Worm (Caenorhabditis elegans): Measurements from ENCODE around the gene B0035.3.
"Not testable (repeated sequence)": the region's sequence is repeated elsewhere in the genome, so short reads cannot be mapped to it uniquely, and the experiment has no call there.

The B0035.3 gene

DNA sequence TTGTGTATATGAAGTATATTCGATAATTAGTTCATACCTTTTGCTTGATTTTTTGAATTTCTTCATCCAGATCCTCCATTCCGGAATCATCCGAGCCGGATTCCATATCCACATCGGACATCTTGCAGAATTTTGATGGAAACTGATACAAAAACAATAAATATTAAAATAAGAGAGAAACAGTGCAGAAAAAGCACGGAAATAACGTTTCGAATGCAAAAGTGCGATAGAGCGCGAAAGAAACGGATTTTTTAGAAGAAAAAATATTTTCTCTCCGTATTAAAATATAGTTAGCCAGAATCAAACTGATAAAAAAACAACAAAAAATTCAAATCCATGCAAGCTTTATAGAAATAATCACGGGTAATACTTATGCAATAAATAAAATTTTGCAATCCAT lies 18.0 kb upstream of the B0035.3 start, which contains the start of gene sart-3:
Gene sart-3, minus strand, starts transcription at position 219 of the 400 bp plus-strand sequence.
- TF ChIP-seq ceh-22 (tag; optimal IDR thresholded peaks at IDR 0.05) (no peak), ceh-2 (tag; optimal IDR thresholded peaks at IDR 0.05) (no peak), C38D4.7 (GFP tag; optimal IDR thresholded peaks at IDR 0.05) (no peak), eyg-1 (tag; optimal IDR thresholded peaks at IDR 0.05) (no peak), unc-42 (tag; optimal IDR thresholded peaks at IDR 0.05) (no peak), ceh-19 (GFP tag; optimal IDR thresholded peaks at IDR 0.05) (no peak), nfya-1 (tag; optimal IDR thresholded peaks at IDR 0.05) (no peak), ztf-16 (tag; optimal IDR thresholded peaks at IDR 0.05) (no peak), K02D7.2 (tag; optimal IDR thresholded peaks at IDR 0.05) (no peak), hlh-13 (GFP tag; optimal IDR thresholded peaks at IDR 0.05) (no peak), T23F11.4 (GFP tag; optimal IDR thresholded peaks at IDR 0.05) (no peak), C08G9.2 (tag; optimal IDR thresholded peaks at IDR 0.05) (no peak), tbx-7 (tag; optimal IDR thresholded peaks at IDR 0.05) (no peak), pag-3 (tag; optimal IDR thresholded peaks at IDR 0.05; ENCODE audit: borderline replicate concordance) (no peak), npax-4 (tag; optimal IDR thresholded peaks at IDR 0.05) (no peak), mec-3 (tag; optimal IDR thresholded peaks at IDR 0.05; ENCODE audit: borderline replicate concordance) (no peak), ref-2 (tag; optimal IDR thresholded peaks at IDR 0.05) (no peak), ceh-31 (tag; optimal IDR thresholded peaks at IDR 0.05) (no peak)

DNA sequence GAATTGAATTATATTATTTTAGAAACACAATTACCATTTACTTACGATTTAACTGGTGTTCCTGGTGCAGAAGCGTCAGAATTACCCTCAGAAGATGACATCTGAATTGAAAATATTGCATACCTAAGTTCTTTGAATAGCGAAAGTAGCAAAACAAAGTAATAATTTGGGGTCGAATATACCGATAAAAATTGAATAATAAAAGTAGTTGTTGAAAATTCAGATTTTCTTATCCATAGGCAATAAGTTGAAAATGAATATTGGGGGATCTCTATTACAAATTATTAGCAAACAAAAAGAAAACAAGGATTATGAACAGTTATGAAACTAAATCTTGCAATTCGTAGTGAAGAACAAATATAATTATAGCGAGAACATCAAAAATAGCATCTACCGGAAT lies 14.5 kb upstream of the B0035.3 start, which contains the start of gene leo-1:
Gene leo-1, minus strand, starts transcription at position 101 of the 400 bp plus-strand sequence.
- TF ChIP-seq fax-1 (tag; optimal IDR thresholded peaks at IDR 0.05): no peak
- no peak for TF ChIP-seq ceh-30 (tag; optimal IDR thresholded peaks at IDR 0.05)
- no peak for TF ChIP-seq ceh-19 (GFP tag; optimal IDR thresholded peaks at IDR 0.05)
- TF ChIP-seq zip-5 (tag; optimal IDR thresholded peaks at IDR 0.05): no peak
- TF ChIP-seq sox-2 (GFP tag; IDR thresholded peaks at IDR 0.05): no peak
- TF ChIP-seq ceh-14 (tag; optimal IDR thresholded peaks at IDR 0.05): no peak
- no peak for TF ChIP-seq ref-2 (tag; optimal IDR thresholded peaks at IDR 0.05)
- no peak for TF ChIP-seq ceh-6 (GFP tag; optimal IDR thresholded peaks at IDR 0.05)
- no peak for TF ChIP-seq nhr-232 (tag; optimal IDR thresholded peaks at IDR 0.05)
- no peak for TF ChIP-seq fkh-6 (tag; optimal IDR thresholded peaks at IDR 0.05)
- TF ChIP-seq lin-11 (tag; optimal IDR thresholded peaks at IDR 0.05): no peak
- TF ChIP-seq ceh-18 (tag; optimal IDR thresholded peaks at IDR 0.05): no peak
- no peak for TF ChIP-seq npax-4 (tag; optimal IDR thresholded peaks at IDR 0.05)
- no peak for TF ChIP-seq unc-86 (tag; optimal IDR thresholded peaks at IDR 0.05)

DNA sequence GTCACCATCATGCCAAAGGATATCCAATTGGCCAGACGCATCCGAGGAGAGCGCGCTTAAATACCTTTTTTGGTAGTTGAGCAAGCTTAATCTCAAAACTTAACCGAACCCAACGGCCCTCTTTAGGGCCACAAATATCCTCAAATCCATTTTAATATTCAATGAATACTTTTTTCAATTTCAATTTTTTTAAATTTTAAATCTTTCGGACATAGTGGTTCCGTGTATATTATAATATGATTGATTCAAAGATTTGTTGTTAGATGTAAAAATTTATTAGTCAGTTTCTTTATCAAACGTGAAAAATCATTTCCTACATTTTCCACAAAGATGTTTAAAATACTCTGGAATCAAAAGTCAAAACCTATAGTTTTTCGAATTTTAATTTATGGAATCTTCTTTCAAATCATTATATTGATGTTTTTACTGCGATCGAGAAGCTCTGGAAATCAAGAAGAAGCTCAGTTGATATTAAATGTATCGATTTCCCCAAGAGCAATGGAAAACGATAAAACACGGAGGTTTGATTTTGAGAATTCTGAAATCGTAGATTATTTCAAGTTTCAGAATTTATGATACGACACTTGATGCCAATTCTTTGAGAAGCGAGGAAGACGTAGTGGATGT lies 12.3 kb upstream of the B0035.3 start, which contains the start of gene B0035.21:
Gene B0035.21, plus strand, starts transcription at position 322 of the 627 bp plus-strand sequence.
- TF ChIP-seq ama-1 (optimal IDR thresholded peaks at IDR 0.05) (no peak), pha-2 (tag; optimal IDR thresholded peaks at IDR 0.05) (no peak), eyg-1 (tag; optimal IDR thresholded peaks at IDR 0.05) (no peak)

ce11 chrIV:11324741-11325140 lies 9.9 kb upstream of the B0035.3 start, which contains the start of gene his-48:
Gene his-48, plus strand, starts transcription at chrIV:11324745.
- TF ChIP-seq ceh-6 (GFP tag; optimal IDR thresholded peaks at IDR 0.05); ceh-22 (tag; optimal IDR thresholded peaks at IDR 0.05); hlh-15 (tag; optimal IDR thresholded peaks at IDR 0.05): not testable (repeated sequence)

ce11 chrIV:11323666-11324065 lies 8.9 kb upstream of the B0035.3 start:
- no peak for TF ChIP-seq ceh-9 (tag; optimal IDR thresholded peaks at IDR 0.05)
- TF ChIP-seq madf-2 (tag; optimal IDR thresholded peaks at IDR 0.05): no peak
- TF ChIP-seq unc-42 (tag; optimal IDR thresholded peaks at IDR 0.05): no peak
- no peak for TF ChIP-seq ceh-24 (tag; optimal IDR thresholded peaks at IDR 0.05)

Measured in whole organism, late embryonic.